Fruit fly (Drosophila melanogaster): ENCODE results near the gene vih.

The vih gene

DNA sequence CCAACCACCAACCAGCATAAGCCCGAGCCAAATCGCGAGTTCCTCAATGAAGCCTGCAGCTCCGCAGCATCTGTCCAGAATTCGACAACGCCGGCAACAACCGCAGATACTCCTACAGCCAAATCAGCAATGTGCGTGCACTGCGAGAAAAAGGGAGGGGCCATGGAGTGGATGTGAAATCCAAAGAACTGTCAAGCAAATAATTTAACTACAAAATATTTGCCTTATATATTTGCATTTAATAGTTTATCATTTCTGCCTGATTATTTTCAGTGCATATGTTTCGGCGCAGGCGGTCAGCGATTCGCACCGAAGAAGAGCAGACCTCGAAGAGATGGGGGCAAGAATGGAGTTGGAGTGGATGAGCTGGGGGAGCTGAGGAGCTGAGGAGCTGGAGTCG is 47.6 kb downstream of the vih start (continued):
- peak; percentile 78 for TF ChIP-seq CG3032 (tag; optimal IDR thresholded peaks at IDR 0.05)
- TF ChIP-seq CG10631 (GFP tag; optimal IDR thresholded peaks at IDR 0.05), result peak; percentile 73
- TF ChIP-seq svp (GFP tag), result peak; percentile 94
- TF ChIP-seq CG6792 (GFP tag; optimal IDR thresholded peaks at IDR 0.05), result peak; percentile 76
- TF ChIP-seq Sox102F (GFP tag; optimal IDR thresholded peaks at IDR 0.05), result peak; percentile 80
- TF ChIP-seq Ets21C (GFP tag; optimal IDR thresholded peaks at IDR 0.05), result peak; percentile 48
- peak; percentile 69 for TF ChIP-seq CG34406 (GFP tag; optimal IDR thresholded peaks at IDR 0.05)
- TF ChIP-seq Hr39 (GFP tag; optimal IDR thresholded peaks at IDR 0.05), result peak; percentile 77
- peak; percentile 10 for TF ChIP-seq Blimp-1 (GFP tag; optimal IDR thresholded peaks at IDR 0.05)
- peak; percentile 14 for TF ChIP-seq Lpt (GFP tag; optimal IDR thresholded peaks at IDR 0.05)
- TF ChIP-seq net (GFP tag; optimal IDR thresholded peaks at IDR 0.05), result peak; percentile 55
- peak; percentile 81 for TF ChIP-seq CG31627 (GFP tag; optimal IDR thresholded peaks at IDR 0.05)
- TF ChIP-seq CG7368 (GFP tag; optimal IDR thresholded peaks at IDR 0.05), result peak; percentile 67
- peak; percentile 64 for TF ChIP-seq CG11902 (GFP tag; optimal IDR thresholded peaks at IDR 0.05)
- TF ChIP-seq fd85E (GFP tag; optimal IDR thresholded peaks at IDR 0.05), result no peak
- peak; percentile 67 for TF ChIP-seq fd59A (GFP tag; optimal IDR thresholded peaks at IDR 0.05)
- peak; percentile 63 for TF ChIP-seq Hr4 (GFP tag; optimal IDR thresholded peaks at IDR 0.05)
- TF ChIP-seq esn (GFP tag; optimal IDR thresholded peaks at IDR 0.05), result peak; percentile 83
- no peak for TF ChIP-seq CG11294 (GFP tag; IDR thresholded peaks at IDR 0.05)
- peak; percentile 79 for TF ChIP-seq spab (GFP tag; optimal IDR thresholded peaks at IDR 0.05)
- peak; percentile 63 for TF ChIP-seq CG8632 (GFP tag; optimal IDR thresholded peaks at IDR 0.05)
- TF ChIP-seq Hr38 (GFP tag; optimal IDR thresholded peaks at IDR 0.05), result no peak
- TF ChIP-seq Sox15 (GFP tag; optimal IDR thresholded peaks at IDR 0.05), result peak; percentile 53
- peak; percentile 75 for TF ChIP-seq achi (GFP tag; optimal IDR thresholded peaks at IDR 0.05)
- peak; percentile 42 for TF ChIP-seq Gug (GFP tag; IDR thresholded peaks at IDR 0.05)
- TF ChIP-seq CG3919 (GFP tag; optimal IDR thresholded peaks at IDR 0.05), result peak; percentile 79
- TF ChIP-seq CG32006 (GFP tag; optimal IDR thresholded peaks at IDR 0.05), result peak; percentile 68
- peak; percentile 82 for TF ChIP-seq CG10669 (GFP tag; optimal IDR thresholded peaks at IDR 0.05)
- TF ChIP-seq CG6276 (GFP tag; optimal IDR thresholded peaks at IDR 0.05), result peak; percentile 47
- TF ChIP-seq CG9139 (GFP tag; optimal IDR thresholded peaks at IDR 0.05), result peak; percentile 62
- peak; percentile 74 for TF ChIP-seq pdm3 (GFP tag; optimal IDR thresholded peaks at IDR 0.05)

All from whole organism, prepupa.